Fruit fly (Drosophila melanogaster) S2 (cell line): ENCODE results near the gene NimB5.

ENCODE experiments used
- CG8478 ChIP-seq: fragments of >200 bp; optimal IDR thresholded peaks from 2 replicates; lab custom pipeline; 2018
- CTCF ChIP-seq, 2 experiments: fragments of >200 bp; optimal IDR thresholded peaks; 2 replicates each; lab custom pipeline; 2018

DNA sequence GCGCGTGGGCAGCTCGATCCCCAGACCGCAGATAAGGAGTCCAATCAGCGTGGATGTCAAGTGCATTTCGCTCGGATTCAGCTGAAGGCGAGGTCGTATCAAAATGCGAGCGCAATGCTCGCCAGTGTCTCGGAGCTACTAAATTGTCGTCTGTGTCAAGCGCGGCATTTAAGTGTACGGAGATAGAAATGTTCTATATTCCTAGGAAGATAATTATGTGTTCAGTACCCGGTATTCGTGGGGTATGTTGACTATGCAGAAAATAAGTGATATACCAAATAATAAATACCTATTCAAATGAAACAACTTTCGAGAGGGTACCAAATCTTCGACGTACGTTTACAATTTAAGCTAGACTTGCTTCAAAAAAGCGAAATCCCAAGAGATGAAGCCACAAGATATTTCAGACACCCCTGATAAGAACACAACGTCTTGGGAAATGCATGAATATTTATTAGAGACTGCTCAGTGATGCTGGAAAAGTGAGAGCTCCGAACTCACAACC lies 2.1 kb upstream of the NimB5 start, which contains the start of gene NimB3:
- TF ChIP-seq CTCF (optimal IDR thresholded peaks at IDR 0.05; lab: Kevin White, UChicago) (no peak), CG8478 (lab: Kevin White, UChicago) (no peak)
